Worm (Caenorhabditis elegans) whole organism, young adult: ENCODE measurements around the gene his-59.
A peak's percentile ranks its signal among the peaks of the same experiment; 100 is the strongest.

ENCODE experiments used
- B0336.3 ChIP-seq: fragments of 200-800 bp; sonication (Bioruptor generic); IDR thresholded peaks from 2 replicates; pipeline ENCODE4 v1.3.6; 2022; ENCODE audit warnings: missing genetic modification characterization, missing compliant biosample characterization
- D2030.7 ChIP-seq: fragments of 200-800 bp; sonication (Bioruptor generic); IDR thresholded peaks from 2 replicates; pipeline ENCODE4 v1.3.6; 2022; ENCODE audit warnings: missing genetic modification reagents, missing genetic modification characterization, missing compliant biosample characterization
- F33H1.4 ChIP-seq: fragments of 200-800 bp; sonication (Bioruptor generic); IDR thresholded peaks from 2 replicates; pipeline ENCODE4 v1.3.6; 2022; ENCODE audit warnings: missing genetic modification reagents, missing genetic modification characterization, missing compliant biosample characterization
- F49E8.2 ChIP-seq: sonication (generic microtip); optimal IDR thresholded peaks from 3 replicates; lab custom pipeline; 2017; ENCODE audit warnings: missing genetic modification characterization, mild to moderate bottlenecking, missing compliant biosample characterization, antibody characterized with exemption, moderate library complexity; ENCODE audit not compliant: insufficient read depth
- F55B11.4 ChIP-seq: sonication (generic microtip); optimal IDR thresholded peaks from 2 replicates; lab custom pipeline; 2016; ENCODE audit warnings: missing compliant biosample characterization, missing genetic modification characterization, borderline replicate concordance; ENCODE audit not compliant: insufficient read depth
- K11D2.4 ChIP-seq: fragments of 200-800 bp; sonication (Bioruptor generic); IDR thresholded peaks from 2 replicates; pipeline ENCODE4 v1.3.6; 2022; ENCODE audit warnings: missing genetic modification reagents, missing genetic modification characterization, missing compliant biosample characterization
- T26A5.8 ChIP-seq: sonication (generic microtip); optimal IDR thresholded peaks from 2 replicates; lab custom pipeline; 2016; ENCODE audit warnings: missing genetic modification characterization, missing compliant biosample characterization
- Y53G8AR.9 ChIP-seq: fragments of 200-800 bp; sonication (Bioruptor generic); conservative IDR thresholded peaks from 2 replicates; pipeline ENCODE4 v1.3.6; 2022; ENCODE audit warnings: missing genetic modification reagents, missing genetic modification characterization, missing compliant biosample characterization
- Y56A3A.18 ChIP-seq: fragments of 200-800 bp; sonication (Bioruptor generic); IDR thresholded peaks from 2 replicates; pipeline ENCODE4 v1.3.6; 2022; ENCODE audit warnings: missing genetic modification reagents, missing genetic modification characterization, missing compliant biosample characterization
- Y79H2A.3 ChIP-seq: fragments of 200-800 bp; sonication (Bioruptor generic); conservative IDR thresholded peaks from 2 replicates; pipeline ENCODE4 v1.3.6; 2022; ENCODE audit warnings: missing genetic modification reagents, missing genetic modification characterization, missing compliant biosample characterization
- aptf-2 ChIP-seq: fragments of 200-800 bp; sonication (Bioruptor generic); conservative IDR thresholded peaks from 2 replicates; pipeline ENCODE4 v1.3.6; 2022; ENCODE audit warnings: missing genetic modification reagents, missing genetic modification characterization, missing compliant biosample characterization
- attf-3 ChIP-seq: fragments of 200-800 bp; sonication (Bioruptor generic); conservative IDR thresholded peaks from 2 replicates; pipeline ENCODE4 v1.3.6; 2022; ENCODE audit warnings: missing genetic modification reagents, missing genetic modification characterization, missing compliant biosample characterization
- bed-1 ChIP-seq: fragments of 200-800 bp; sonication (Bioruptor generic); IDR thresholded peaks from 2 replicates; pipeline ENCODE4 v1.3.6; 2022; ENCODE audit warnings: missing genetic modification reagents, missing genetic modification characterization, missing compliant biosample characterization
- bed-2 ChIP-seq: fragments of 200-800 bp; sonication (Bioruptor generic); IDR thresholded peaks from 2 replicates; pipeline ENCODE4 v1.3.6; 2022; ENCODE audit warnings: missing genetic modification reagents, missing genetic modification characterization, missing compliant biosample characterization
- cebp-1 ChIP-seq, 2 experiments: fragments of 200-800 bp in 1 of 2; sonication (Bioruptor generic) in 1 of 2; sonication (generic microtip) in 1 of 2; IDR thresholded peaks in 1 of 2; optimal IDR thresholded peaks in 1 of 2; 2 replicates each; pipeline versions ENCODE4 v1.3.6 to Lab custom; 2017 to 2022; ENCODE audit warnings: missing compliant biosample characterization in 2 of 2, missing genetic modification characterization in 2 of 2, mild to moderate bottlenecking in 1 of 2, missing genetic modification reagents in 1 of 2, moderate library complexity in 1 of 2
- ceh-100 ChIP-seq: fragments of 200-800 bp; sonication (Bioruptor generic); IDR thresholded peaks from 2 replicates; pipeline ENCODE4 v1.3.6; 2022; ENCODE audit warnings: missing genetic modification reagents, missing genetic modification characterization, missing compliant biosample characterization
- ceh-79 ChIP-seq: sonication (generic microtip); optimal IDR thresholded peaks from 2 replicates; lab custom pipeline; 2017; ENCODE audit warnings: mild to moderate bottlenecking, missing genetic modification characterization, missing compliant biosample characterization
- dox-1 ChIP-seq: fragments of 200-800 bp; sonication (Bioruptor generic); IDR thresholded peaks from 2 replicates; pipeline ENCODE4 v1.3.6; 2022; ENCODE audit warnings: missing genetic modification reagents, missing genetic modification characterization, missing compliant biosample characterization
- dpl-1 ChIP-seq: fragments of 150-350 bp; optimal IDR thresholded peaks from 2 replicates; lab custom pipeline; 2014; ENCODE audit warnings: missing biosample characterization, missing genetic modification reagents, missing genetic modification characterization
- ets-4 ChIP-seq: fragments of 200-800 bp; sonication (Bioruptor generic); optimal IDR thresholded peaks from 2 replicates; lab custom pipeline; 2018; ENCODE audit warnings: mild to moderate bottlenecking, missing genetic modification characterization, missing compliant biosample characterization
- gei-17 ChIP-seq: fragments of 200-800 bp; sonication (Bioruptor generic); optimal IDR thresholded peaks from 2 replicates; lab custom pipeline; 2018; ENCODE audit warnings: mild to moderate bottlenecking, missing genetic modification characterization, missing compliant biosample characterization
- hlh-26 ChIP-seq: fragments of 200-800 bp; sonication (Bioruptor generic); conservative IDR thresholded peaks from 2 replicates; pipeline ENCODE4 v1.3.6; 2022; ENCODE audit warnings: missing genetic modification reagents, missing genetic modification characterization, missing compliant biosample characterization
- lag-1 ChIP-seq: fragments of 200-800 bp; sonication (Bioruptor generic); IDR thresholded peaks from 2 replicates; pipeline ENCODE4 v1.3.6; 2022; ENCODE audit warnings: missing genetic modification reagents, missing genetic modification characterization, missing compliant biosample characterization
- let-607 ChIP-seq, 2 experiments: fragments of 200-800 bp in 1 of 2; sonication (Bioruptor generic) in 1 of 2; sonication (generic microtip) in 1 of 2; optimal IDR thresholded peaks; 2 replicates each; lab custom pipeline; 2016 to 2018; ENCODE audit warnings: mild to moderate bottlenecking in 2 of 2, missing compliant biosample characterization in 2 of 2, missing genetic modification characterization in 2 of 2, moderate library complexity in 2 of 2, missing genotype in 1 of 2
- lin-35 ChIP-seq, 3 experiments: fragments of 150-350 bp in 2 of 3; sonication (generic microtip) in 1 of 3; optimal IDR thresholded peaks; 2 replicates each; lab custom pipeline; 2014 to 2018; ENCODE audit warnings: missing biosample characterization in 3 of 3, missing genetic modification characterization in 3 of 3, missing genetic modification reagents in 3 of 3
- lsy-27 ChIP-seq: sonication (generic microtip); optimal IDR thresholded peaks from 2 replicates; lab custom pipeline; 2017; ENCODE audit warnings: missing genetic modification characterization, mild to moderate bottlenecking, missing compliant biosample characterization, antibody characterized with exemption, missing genotype, borderline replicate concordance; ENCODE audit not compliant: insufficient read depth
- madf-10 ChIP-seq: sonication (generic microtip); optimal IDR thresholded peaks from 2 replicates; lab custom pipeline; 2016; ENCODE audit warnings: mild to moderate bottlenecking, missing genetic modification characterization, missing compliant biosample characterization
- madf-6 ChIP-seq: fragments of 200-800 bp; sonication (Bioruptor generic); IDR thresholded peaks from 2 replicates; pipeline ENCODE4 v1.3.6; 2022; ENCODE audit warnings: missing genetic modification reagents, missing genetic modification characterization, missing compliant biosample characterization
- madf-8 ChIP-seq: fragments of 200-800 bp; sonication (Bioruptor generic); conservative IDR thresholded peaks from 2 replicates; pipeline ENCODE4 v1.3.6; 2022; ENCODE audit warnings: missing genetic modification reagents, missing genetic modification characterization, missing compliant biosample characterization
- mel-28 ChIP-seq: sonication (generic microtip); optimal IDR thresholded peaks from 2 replicates; lab custom pipeline; 2016; ENCODE audit warnings: borderline replicate concordance, mild to moderate bottlenecking, missing genetic modification characterization, missing compliant biosample characterization
- mes-4 ChIP-seq: sonication (generic microtip); optimal IDR thresholded peaks from 2 replicates; lab custom pipeline; 2016; ENCODE audit warnings: missing genotype, missing genetic modification characterization, missing compliant biosample characterization
- nfya-2 ChIP-seq: fragments of 200-800 bp; sonication (Bioruptor generic); IDR thresholded peaks from 2 replicates; pipeline ENCODE4 v1.3.6; 2022; ENCODE audit warnings: missing genetic modification reagents, missing genetic modification characterization, missing compliant biosample characterization
- nhr-120 ChIP-seq: fragments of 200-800 bp; sonication (Bioruptor generic); IDR thresholded peaks from 2 replicates; pipeline ENCODE4 v1.3.6; 2022; ENCODE audit warnings: missing genetic modification characterization, missing compliant biosample characterization
- pbrm-1 ChIP-seq: fragments of 200-800 bp; sonication (Bioruptor generic); IDR thresholded peaks from 2 replicates; pipeline ENCODE4 v1.3.6; 2022; ENCODE audit warnings: missing genetic modification reagents, missing genetic modification characterization, missing compliant biosample characterization
- pha-4 ChIP-seq: fragments of 150-350 bp; sonication (generic microtip); optimal IDR thresholded peaks from 2 replicates; lab custom pipeline; 2014; ENCODE audit warnings: missing biosample characterization, missing genetic modification reagents, missing genetic modification characterization
- rcor-1 ChIP-seq: fragments of 200-800 bp; sonication (Bioruptor generic); IDR thresholded peaks from 2 replicates; pipeline ENCODE4 v1.3.6; 2022; ENCODE audit warnings: missing genetic modification reagents, missing genetic modification characterization, missing compliant biosample characterization
- sdz-38 ChIP-seq: sonication (generic microtip); optimal IDR thresholded peaks from 2 replicates; lab custom pipeline; 2016; ENCODE audit warnings: missing genotype, missing genetic modification characterization, missing compliant biosample characterization
- sea-2 ChIP-seq: fragments of 200-800 bp; sonication (Bioruptor generic); IDR thresholded peaks from 2 replicates; pipeline ENCODE4 v1.3.6; 2022; ENCODE audit warnings: missing genetic modification characterization, missing compliant biosample characterization
- snpc-1.3 ChIP-seq: sonication (generic microtip); optimal IDR thresholded peaks from 2 replicates; lab custom pipeline; 2017; ENCODE audit warnings: missing genetic modification characterization, mild to moderate bottlenecking, missing compliant biosample characterization, antibody characterized with exemption, moderate library complexity, missing genotype, missing genetic modification reagents; ENCODE audit not compliant: insufficient read depth
- snpc-3.4 ChIP-seq: sonication (generic microtip); optimal IDR thresholded peaks from 2 replicates; lab custom pipeline; 2017; ENCODE audit warnings: missing genetic modification characterization, mild to moderate bottlenecking, missing compliant biosample characterization, antibody characterized with exemption, moderate library complexity, missing genotype, missing genetic modification reagents
- snpc-4 ChIP-seq, 5 experiments: fragments of 150-350 bp in 1 of 5; sonication (generic microtip) in 4 of 5; optimal IDR thresholded peaks; 2 replicates each; lab custom pipeline; 2014 to 2018; ENCODE audit warnings: missing genetic modification characterization in 5 of 5, missing biosample characterization in 3 of 5, antibody characterized with exemption in 2 of 5, mild to moderate bottlenecking in 2 of 5, missing compliant biosample characterization in 2 of 5, missing genotype in 2 of 5, moderate library complexity in 2 of 5, missing genetic modification reagents in 1 of 5
- unc-62 ChIP-seq: fragments of 150-350 bp; optimal IDR thresholded peaks from 2 replicates; lab custom pipeline; 2014; ENCODE audit warnings: missing biosample characterization, missing genetic modification reagents, missing genetic modification characterization
- zfh-2 ChIP-seq: fragments of 200-800 bp; sonication (Bioruptor generic); conservative IDR thresholded peaks from 2 replicates; pipeline ENCODE4 v1.3.6; 2022; ENCODE audit warnings: missing genetic modification reagents, missing genetic modification characterization, missing compliant biosample characterization
- ztf-22 ChIP-seq: fragments of 200-800 bp; sonication (Bioruptor generic); optimal IDR thresholded peaks from 2 replicates; lab custom pipeline; 2018; ENCODE audit warnings: mild to moderate bottlenecking, missing genetic modification characterization, moderate library complexity, missing compliant biosample characterization
- ztf-6 ChIP-seq: fragments of 200-800 bp; sonication (Bioruptor generic); IDR thresholded peaks from 2 replicates; pipeline ENCODE4 v1.3.6; 2022; ENCODE audit warnings: missing genetic modification reagents, missing genetic modification characterization, missing compliant biosample characterization

The his-59 gene

DNA sequence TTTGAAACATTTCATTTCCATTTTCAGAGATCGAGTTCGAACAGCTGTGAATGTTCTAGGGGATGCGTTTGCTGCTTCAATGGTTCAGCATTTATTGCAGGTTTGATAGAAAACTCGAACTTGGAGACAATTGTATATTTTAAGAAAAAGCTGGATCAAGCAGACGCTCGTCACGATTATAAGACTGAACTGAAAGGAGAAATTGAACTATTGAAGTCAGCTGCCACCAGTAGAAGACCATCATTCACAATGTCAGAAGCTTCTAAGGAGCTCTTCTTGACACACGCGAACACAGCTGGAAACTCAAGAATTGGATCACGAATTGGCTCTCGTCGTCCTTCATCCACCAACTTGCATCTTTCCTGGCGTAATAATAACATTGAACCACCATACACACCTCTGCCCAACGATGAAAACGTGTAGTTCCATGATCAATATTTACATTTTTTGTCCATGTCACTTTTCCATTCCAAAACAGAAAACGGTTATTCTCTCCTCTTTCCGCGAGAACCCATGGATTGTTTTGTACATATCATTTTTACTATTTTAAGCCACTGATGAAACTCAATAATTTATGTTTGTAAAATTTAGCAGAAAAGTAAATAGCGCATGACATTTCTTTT is 17.9 kb downstream of the his-59 start (continued):
- no peak for TF ChIP-seq nfya-2 (GFP tag; lab: Robert Waterston, UW)
- TF ChIP-seq Y56A3A.18: 0 out of 2 replicates have a peak, but pooled peaks have one; percentile 21
- TF ChIP-seq dox-1 (GFP tag; lab: Robert Waterston, UW): no peak
- peak in 1 of 3 experiments; percentile 20 for TF ChIP-seq lin-35 (GFP tag; optimal IDR thresholded peaks at IDR 0.05; lab: Kevin White, UChicago)
- TF ChIP-seq cebp-1 (GFP tag; IDR thresholded peaks at IDR 0.05; lab: Robert Waterston, UW): no peak
- peak; percentile 65 for TF ChIP-seq cebp-1 (tag; optimal IDR thresholded peaks at IDR 0.05; lab: Kevin White, UChicago)
- TF ChIP-seq Y79H2A.3 (GFP tag; lab: Robert Waterston, UW): 0 out of 2 replicates have a peak, but pooled peaks have one; percentile 46
- TF ChIP-seq ceh-79 (tag; lab: Kevin White, UChicago): no peak
- TF ChIP-seq rcor-1 (GFP tag; lab: Robert Waterston, UW): peak; percentile 24
- TF ChIP-seq pha-4 (tag; lab: Kevin White, UChicago): peak; percentile 36
- no peak for TF ChIP-seq gei-17 (GFP tag; lab: Kevin White, UChicago)
- TF ChIP-seq F55B11.4: no peak
- TF ChIP-seq Y53G8AR.9 (GFP tag; lab: Robert Waterston, UW): peak; percentile 88
- no peak for TF ChIP-seq aptf-2 (GFP tag; lab: Robert Waterston, UW)
- TF ChIP-seq sea-2 (GFP tag; lab: Robert Waterston, UW): no peak
- no peak for TF ChIP-seq ceh-100 (GFP tag; lab: Robert Waterston, UW)
- TF ChIP-seq bed-1 (GFP tag; lab: Robert Waterston, UW): no peak
- TF ChIP-seq B0336.3 (GFP tag; lab: Robert Waterston, UW): peak; percentile 86
- TF ChIP-seq F33H1.4 (GFP tag; lab: Robert Waterston, UW): peak; percentile 20; the same call in 1 of the 2 replicates
- TF ChIP-seq nhr-120 (GFP tag; lab: Robert Waterston, UW): no peak
- peak; percentile 64 for TF ChIP-seq snpc-3.4 (tag; lab: Kevin White, UChicago)
- peak; percentile 61; the same call in 1 of the 2 replicates for TF ChIP-seq pbrm-1
- TF ChIP-seq F49E8.2 (tag; lab: Kevin White, UChicago): peak; percentile 59
- peak; percentile 52 for TF ChIP-seq madf-10 (tag; lab: Kevin White, UChicago)
- no peak for TF ChIP-seq zfh-2 (GFP tag; lab: Robert Waterston, UW)
- peak; percentile 78 for TF ChIP-seq snpc-1.3 (tag; lab: Kevin White, UChicago)
- TF ChIP-seq lsy-27 (tag; lab: Kevin White, UChicago): no peak
- TF ChIP-seq madf-8 (GFP tag; lab: Robert Waterston, UW): no peak
- no peak for TF ChIP-seq K11D2.4 (GFP tag; lab: Robert Waterston, UW)
- no peak for TF ChIP-seq bed-2
- no peak for TF ChIP-seq let-607 (tag; optimal IDR thresholded peaks at IDR 0.05; lab: Kevin White, UChicago)
- no peak for TF ChIP-seq sdz-38
- TF ChIP-seq T26A5.8: peak; percentile 68
- TF ChIP-seq hlh-26 (GFP tag; lab: Robert Waterston, UW): no peak
- peak; percentile 48 for TF ChIP-seq madf-6
- peak; percentile 15 for TF ChIP-seq mes-4
- no peak for TF ChIP-seq unc-62 (GFP tag; lab: Kevin White, UChicago)
- no peak for TF ChIP-seq mel-28 (tag; lab: Kevin White, UChicago)
- TF ChIP-seq snpc-4 (GFP tag; optimal IDR thresholded peaks at IDR 0.05; lab: Kevin White, UChicago): no peak
- TF ChIP-seq snpc-4 (tag; optimal IDR thresholded peaks at IDR 0.05; lab: Kevin White, UChicago): peak in 2 of 4 experiments; percentile 35 to 47
- TF ChIP-seq lag-1 (GFP tag; lab: Robert Waterston, UW): no peak
- no peak for TF ChIP-seq ztf-6 (GFP tag; lab: Robert Waterston, UW)
- TF ChIP-seq ets-4 (GFP tag; lab: Kevin White, UChicago): no peak
- TF ChIP-seq dpl-1 (GFP tag; lab: Kevin White, UChicago): no peak
- peak; percentile 25; the same call in 1 of the 2 replicates for TF ChIP-seq attf-3 (GFP tag; lab: Robert Waterston, UW)
- peak; percentile 34; the same call in 1 of the 2 replicates for TF ChIP-seq D2030.7 (GFP tag; lab: Robert Waterston, UW)
- peak; percentile 70 for TF ChIP-seq ztf-22 (GFP tag; lab: Kevin White, UChicago)
